Worm (Caenorhabditis elegans) whole organism, L1 larva: ENCODE results near the gene C10A4.13.

Experiments used
- C04F5.9 ChIP-seq: sonication (generic microtip); optimal IDR thresholded peaks from 2 replicates; lab custom pipeline; 2016; ENCODE audit warnings: missing genetic modification characterization, missing compliant biosample characterization
- F16B12.6 ChIP-seq: fragments of 150-350 bp; optimal IDR thresholded peaks from 2 replicates; lab custom pipeline; 2014; ENCODE audit warnings: missing biosample characterization, missing genetic modification characterization
- Y116A8C.19 ChIP-seq: sonication (generic microtip); optimal IDR thresholded peaks from 2 replicates; lab custom pipeline; 2016; ENCODE audit warnings: missing compliant biosample characterization, missing genetic modification characterization, borderline replicate concordance
- alr-1 ChIP-seq: fragments of 200-800 bp; sonication (Bioruptor generic); optimal IDR thresholded peaks from 2 replicates; lab custom pipeline; 2018; ENCODE audit warnings: borderline replicate concordance, mild to moderate bottlenecking, missing genetic modification characterization, missing compliant biosample characterization
- ama-1 ChIP-seq: fragments of 150-350 bp; optimal IDR thresholded peaks from 2 replicates; lab custom pipeline; 2014
- blmp-1 ChIP-seq: fragments of 150-350 bp; optimal IDR thresholded peaks from 2 replicates; lab custom pipeline; 2014; ENCODE audit warnings: missing biosample characterization, missing genetic modification characterization
- ceh-63 ChIP-seq: fragments of 200-800 bp; sonication (Bioruptor generic); optimal IDR thresholded peaks from 2 replicates; lab custom pipeline; 2018; ENCODE audit warnings: mild to moderate bottlenecking, missing genetic modification characterization, missing compliant biosample characterization
- ceh-8 ChIP-seq: fragments of 200-800 bp; sonication (Bioruptor generic); optimal IDR thresholded peaks from 2 replicates; lab custom pipeline; 2018; ENCODE audit warnings: mild to moderate bottlenecking, missing genetic modification characterization, moderate library complexity, missing compliant biosample characterization
- ceh-82 ChIP-seq, 3 experiments: fragments of 150-350 bp in 1 of 3; sonication (generic microtip) in 2 of 3; optimal IDR thresholded peaks; 2 replicates each; lab custom pipeline; 2014 to 2017; ENCODE audit warnings: missing biosample characterization in 3 of 3, missing genetic modification characterization in 3 of 3
- ceh-90 ChIP-seq: sonication (generic microtip); optimal IDR thresholded peaks from 2 replicates; lab custom pipeline; 2016; ENCODE audit warnings: missing genetic modification characterization, missing compliant biosample characterization
- dsc-1 ChIP-seq: sonication (generic microtip); optimal IDR thresholded peaks from 2 replicates; lab custom pipeline; 2016; ENCODE audit warnings: mild to moderate bottlenecking, missing genetic modification characterization, missing compliant biosample characterization
- efl-1 ChIP-seq, 4 experiments: fragments of 150-350 bp; optimal IDR thresholded peaks in 3 of 4; peaks in 1 of 4; 1 replicate in 1 of 4; 2 replicates in 3 of 4; lab custom pipeline; 2014; ENCODE audit warnings: missing biosample characterization in 2 of 4, missing genetic modification characterization in 2 of 4, missing genetic modification reagents in 2 of 4
- efl-3 ChIP-seq: fragments of 200-800 bp; sonication (Bioruptor generic); optimal IDR thresholded peaks from 2 replicates; lab custom pipeline; 2018; ENCODE audit warnings: mild to moderate bottlenecking, missing genetic modification characterization, missing compliant biosample characterization
- egl-13 ChIP-seq: sonication (generic microtip); optimal IDR thresholded peaks from 2 replicates; lab custom pipeline; 2016; ENCODE audit warnings: missing genotype, missing genetic modification reagents, missing genetic modification characterization, missing compliant biosample characterization
- elt-3 ChIP-seq, 6 experiments: fragments of 150-350 bp in 1 of 6; sonication (generic microtip); optimal IDR thresholded peaks; 2 replicates each; lab custom pipeline; 2017 to 2018; ENCODE audit warnings: missing biosample characterization in 6 of 6, missing genetic modification characterization in 6 of 6, inconsistent platforms in 1 of 6
- ets-5 ChIP-seq: fragments of 200-800 bp; sonication (Bioruptor generic); IDR thresholded peaks from 2 replicates; pipeline ENCODE4 v1.3.6; 2022; ENCODE audit warnings: missing genetic modification characterization, missing compliant biosample characterization
- fkh-10 ChIP-seq: sonication (generic microtip); optimal IDR thresholded peaks from 2 replicates; lab custom pipeline; 2017; ENCODE audit warnings: missing biosample characterization, missing genetic modification reagents, missing genetic modification characterization
- fkh-4 ChIP-seq: sonication (generic microtip); optimal IDR thresholded peaks from 2 replicates; lab custom pipeline; 2016; ENCODE audit warnings: missing compliant biosample characterization, missing genetic modification characterization, borderline replicate concordance
- hpl-2 ChIP-seq: fragments of 150-350 bp; optimal IDR thresholded peaks from 2 replicates; lab custom pipeline; 2014; ENCODE audit warnings: missing biosample characterization, missing genetic modification reagents, missing genetic modification characterization
- isw-1 ChIP-seq: fragments of 200-800 bp; sonication (Bioruptor generic); IDR thresholded peaks from 2 replicates; pipeline ENCODE4 v1.3.6; 2022; ENCODE audit warnings: missing genetic modification characterization, missing compliant biosample characterization
- lin-13 ChIP-seq: fragments of 150-350 bp; optimal IDR thresholded peaks from 2 replicates; lab custom pipeline; 2014; ENCODE audit warnings: missing biosample characterization, missing genetic modification reagents, missing genetic modification characterization
- lin-39 ChIP-seq: fragments of 150-350 bp; optimal IDR thresholded peaks from 2 replicates; lab custom pipeline; 2014; ENCODE audit warnings: missing biosample characterization, missing genetic modification reagents, missing genetic modification characterization
- lsy-2 ChIP-seq, 2 experiments: fragments of 150-350 bp; optimal IDR thresholded peaks; 2 replicates each; lab custom pipeline; 2014; ENCODE audit warnings: missing biosample characterization in 2 of 2, missing genetic modification characterization in 2 of 2
- mab-9 ChIP-seq: fragments of 200-800 bp; sonication (Bioruptor generic); IDR thresholded peaks from 2 replicates; pipeline ENCODE4 v1.3.6; 2022; ENCODE audit warnings: missing genetic modification reagents, missing genetic modification characterization, missing compliant biosample characterization
- nhr-237 ChIP-seq: fragments of 150-350 bp; optimal IDR thresholded peaks from 2 replicates; lab custom pipeline; 2014; ENCODE audit warnings: missing biosample characterization, missing genetic modification characterization
- nhr-28 ChIP-seq: fragments of 150-350 bp; optimal IDR thresholded peaks from 2 replicates; lab custom pipeline; 2014; ENCODE audit warnings: missing biosample characterization, missing genetic modification characterization
- nhr-47 ChIP-seq: sonication (generic microtip); optimal IDR thresholded peaks from 2 replicates; lab custom pipeline; 2016; ENCODE audit warnings: mild to moderate bottlenecking, missing genetic modification characterization, moderate library complexity, missing compliant biosample characterization
- nhr-71 ChIP-seq: sonication (generic microtip); optimal IDR thresholded peaks from 2 replicates; lab custom pipeline; 2016; ENCODE audit warnings: mild to moderate bottlenecking, missing genetic modification characterization, moderate library complexity, missing compliant biosample characterization
- nhr-77 ChIP-seq: fragments of 150-350 bp; optimal IDR thresholded peaks from 2 replicates; lab custom pipeline; 2014; ENCODE audit warnings: missing biosample characterization, missing genetic modification characterization
- nhr-84 ChIP-seq: sonication (generic microtip); optimal IDR thresholded peaks from 2 replicates; lab custom pipeline; 2017; ENCODE audit warnings: missing biosample characterization, missing genetic modification characterization
- skn-1 ChIP-seq: fragments of 150-350 bp; optimal IDR thresholded peaks from 2 replicates; lab custom pipeline; 2014; ENCODE audit warnings: missing biosample characterization, missing genetic modification characterization
- swsn-7 ChIP-seq: sonication (generic microtip); optimal IDR thresholded peaks from 2 replicates; lab custom pipeline; 2016; ENCODE audit warnings: missing genetic modification characterization, missing compliant biosample characterization
- tlp-1 ChIP-seq: fragments of 150-350 bp; optimal IDR thresholded peaks from 2 replicates; lab custom pipeline; 2014; ENCODE audit warnings: missing biosample characterization, missing genetic modification characterization
- unc-130 ChIP-seq: fragments of 150-350 bp; optimal IDR thresholded peaks from 2 replicates; lab custom pipeline; 2017; ENCODE audit warnings: missing biosample characterization, missing genetic modification characterization, inconsistent platforms
- unc-62 ChIP-seq: fragments of 150-350 bp; optimal IDR thresholded peaks from 2 replicates; lab custom pipeline; 2014; ENCODE audit warnings: missing biosample characterization, missing genetic modification reagents, missing genetic modification characterization
- unc-86 ChIP-seq: sonication (generic microtip); optimal IDR thresholded peaks from 2 replicates; lab custom pipeline; 2016; ENCODE audit warnings: missing genetic modification characterization, missing compliant biosample characterization
- ztf-4 ChIP-seq: fragments of 150-350 bp; optimal IDR thresholded peaks from 2 replicates; lab custom pipeline; 2014; ENCODE audit warnings: missing biosample characterization, missing genetic modification characterization

C10A4.13 gene

DNA sequence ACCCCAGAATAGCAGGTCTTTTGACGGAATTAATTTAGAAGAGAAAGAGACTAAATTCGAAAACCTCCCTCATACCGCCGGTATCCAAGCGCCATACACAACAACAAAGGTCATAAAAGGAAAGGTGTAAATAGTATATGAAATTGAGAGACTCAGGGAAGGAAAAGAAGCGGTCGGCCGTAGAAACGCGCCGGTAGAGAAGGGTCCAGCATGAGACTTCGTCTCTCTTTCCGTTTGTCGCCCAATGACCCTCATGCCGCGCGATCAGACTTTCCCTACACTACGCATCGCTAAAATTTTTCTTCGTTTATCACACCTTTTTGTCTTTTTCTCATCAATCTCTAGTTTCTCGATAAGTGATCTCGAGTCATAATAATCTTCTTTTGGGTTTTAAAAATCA, 32.6 kb upstream of the C10A4.13 start (continued):
- TF ChIP-seq nhr-47 (tag; lab: Kevin White, UChicago) (peak; percentile 6), ets-5 (GFP tag; lab: Robert Waterston, UW) (no peak), swsn-7 (tag; lab: Kevin White, UChicago) (no peak), ceh-90 (tag; lab: Kevin White, UChicago) (no peak), elt-3 (tag; optimal IDR thresholded peaks at IDR 0.05; lab: Kevin White, UChicago) (peak in 2 of 6 experiments; percentile 37 to 79), ceh-63 (GFP tag; lab: Kevin White, UChicago) (no peak), lin-39 (tag; lab: Kevin White, UChicago) (no peak), nhr-28 (tag; lab: Kevin White, UChicago) (no peak), ama-1 (lab: Kevin White, UChicago) (no peak), nhr-77 (no peak), isw-1 (GFP tag; lab: Robert Waterston, UW) (no peak), nhr-84 (no peak)

ce11 chrX:7424813-7425212, 27.0 kb upstream of the C10A4.13 start, which contains the start of gene mnm-2:
Gene mnm-2 (minus strand): TSS chrX:7424913.
- TF ChIP-seq efl-1 (optimal IDR thresholded peaks at IDR 0.05; lab: Kevin White, UChicago) (no peak), efl-1 (GFP tag; optimal IDR thresholded peaks at IDR 0.05 in 1 of 2; lab: Kevin White, UChicago) (no peak)

- TF ChIP-seq fkh-4 (tag; lab: Kevin White, UChicago) (no peak), unc-86 (no peak), ztf-4 (tag; lab: Kevin White, UChicago) (no peak), ama-1 (lab: Kevin White, UChicago) (no peak), lin-13 (GFP tag; lab: Kevin White, UChicago) (no peak), nhr-237 (tag; lab: Kevin White, UChicago) (no peak), ceh-82 (tag; optimal IDR thresholded peaks at IDR 0.05; lab: Kevin White, UChicago) (no peak), blmp-1 (tag; lab: Kevin White, UChicago) (no peak), tlp-1 (tag; lab: Kevin White, UChicago) (no peak), unc-62 (no peak), efl-1 (optimal IDR thresholded peaks at IDR 0.05; lab: Kevin White, UChicago) (no peak), efl-1 (GFP tag; optimal IDR thresholded peaks at IDR 0.05 in 1 of 2; lab: Kevin White, UChicago) (no peak), unc-130 (tag; lab: Kevin White, UChicago) (no peak), ceh-63 (GFP tag; lab: Kevin White, UChicago) (no peak)
- TF ChIP-seq, all 84 proteins: peak for 0
These were observed 22.7 kb upstream of the C10A4.13 start, which contains the start of gene C10A4.9 for ce11 chrX:7420571-7420970. Gene C10A4.9 (plus strand): TSS chrX:7420871.

- TF ChIP-seq skn-1 (no peak), F16B12.6 (no peak), lsy-2 (tag; optimal IDR thresholded peaks at IDR 0.05; lab: Kevin White, UChicago) (no peak)
These were observed 18.2 kb upstream of the C10A4.13 start, which contains the start of gene C10A4.1 for ce11 chrX:7416082-7416481. Gene C10A4.1 (plus strand): TSS chrX:7416382.

DNA sequence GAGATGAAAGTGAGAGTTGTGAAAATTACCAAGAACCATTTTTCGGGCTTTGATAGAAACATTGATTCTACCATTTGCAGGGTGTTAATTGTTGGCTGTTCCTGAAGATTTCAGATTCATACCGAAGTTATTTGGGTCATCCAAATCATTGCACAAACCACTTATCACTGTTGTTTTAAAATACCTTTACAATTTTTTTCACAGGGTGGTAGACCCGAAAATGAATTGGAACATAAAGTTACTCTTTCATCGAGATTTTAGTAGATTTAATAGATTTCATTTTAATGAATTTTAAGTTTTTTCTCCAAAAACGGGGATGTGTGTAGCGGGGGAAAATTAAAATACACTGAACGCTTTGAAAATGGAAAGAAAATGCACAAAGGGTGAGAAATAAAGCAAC, 17.6 kb upstream of the C10A4.13 start, which contains the start of gene C10A4.7:
Gene C10A4.7 (minus strand): TSS at position 101 of the 400 bp plus-strand sequence.
- TF ChIP-seq nhr-71 (tag; lab: Kevin White, UChicago) (no peak), alr-1 (tag; lab: Kevin White, UChicago) (no peak), efl-3 (GFP tag; lab: Kevin White, UChicago) (no peak), mab-9 (GFP tag; lab: Robert Waterston, UW) (no peak), ceh-8 (no peak), hpl-2 (GFP tag; lab: Kevin White, UChicago) (no peak), Y116A8C.19 (tag; lab: Kevin White, UChicago) (no peak), ztf-4 (tag; lab: Kevin White, UChicago) (no peak), dsc-1 (tag; lab: Kevin White, UChicago) (no peak), C04F5.9 (tag; lab: Kevin White, UChicago) (no peak), egl-13 (no peak), isw-1 (GFP tag; lab: Robert Waterston, UW) (no peak), efl-1 (optimal IDR thresholded peaks at IDR 0.05; lab: Kevin White, UChicago) (no peak), efl-1 (GFP tag; optimal IDR thresholded peaks at IDR 0.05 in 1 of 2; lab: Kevin White, UChicago) (no peak), unc-130 (tag; lab: Kevin White, UChicago) (no peak), nhr-237 (tag; lab: Kevin White, UChicago) (no peak), ama-1 (lab: Kevin White, UChicago) (no peak), fkh-10 (GFP tag; lab: Kevin White, UChicago) (no peak), unc-62 (no peak)
